Worm (Caenorhabditis elegans) whole organism, young adult: ENCODE data around the gene glb-2.

Source experiments
- F39B2.1 ChIP-seq: fragments of 200-800 bp; sonication (Bioruptor generic); IDR thresholded peaks from 2 replicates; pipeline ENCODE4 v1.3.6; 2022; ENCODE audit warnings: missing genetic modification reagents, missing genetic modification characterization, missing compliant biosample characterization
- Y79H2A.3 ChIP-seq: fragments of 200-800 bp; sonication (Bioruptor generic); conservative IDR thresholded peaks from 2 replicates; pipeline ENCODE4 v1.3.6; 2022; ENCODE audit warnings: missing genetic modification reagents, missing genetic modification characterization, missing compliant biosample characterization
- ama-1 ChIP-seq, 3 experiments: fragments of 150-350 bp in 1 of 3; sonication (generic microtip) in 2 of 3; optimal IDR thresholded peaks; 2 replicates each; lab custom pipeline; 2014 to 2018; ENCODE audit warnings: missing biosample characterization in 2 of 3, missing genetic modification characterization in 2 of 3, missing genetic modification reagents in 2 of 3
- ceh-40 ChIP-seq: fragments of 200-800 bp; sonication (Bioruptor generic); IDR thresholded peaks from 2 replicates; pipeline ENCODE4 v1.3.6; 2022; ENCODE audit warnings: missing genetic modification characterization, missing compliant biosample characterization
- ceh-91 ChIP-seq: fragments of 200-800 bp; sonication (Bioruptor generic); IDR thresholded peaks from 2 replicates; pipeline ENCODE4 v1.3.6; 2022; ENCODE audit warnings: missing genetic modification reagents, missing genetic modification characterization, missing compliant biosample characterization
- efl-1 ChIP-seq: fragments of 150-350 bp; optimal IDR thresholded peaks from 2 replicates; lab custom pipeline; 2014; ENCODE audit warnings: missing biosample characterization, missing genetic modification reagents, missing genetic modification characterization

- TF ChIP-seq Y79H2A.3 (GFP tag; lab: Robert Waterston, UW) (no peak), ama-1 (optimal IDR thresholded peaks at IDR 0.05; lab: Kevin White, UChicago) (no peak), ama-1 (GFP tag; optimal IDR thresholded peaks at IDR 0.05; lab: Kevin White, UChicago) (no peak), ceh-91 (GFP tag; lab: Robert Waterston, UW) (no peak), F39B2.1 (GFP tag; lab: Robert Waterston, UW) (no peak), ceh-40 (no peak), efl-1 (GFP tag; lab: Kevin White, UChicago) (no peak)
Measured at ce11 chrIV:7260587-7260986, 2.5 kb downstream of the glb-2 start, which contains the start of gene C06E4.3.
